Worm (Caenorhabditis elegans) whole organism, L1 larva: ENCODE results near the gene K07F5.12.

Experiments used
- C04F5.9 ChIP-seq: sonication (generic microtip); optimal IDR thresholded peaks from 2 replicates; lab custom pipeline; 2016; ENCODE audit warnings: missing genetic modification characterization, missing compliant biosample characterization
- C16A3.4 ChIP-seq: fragments of 150-350 bp; optimal IDR thresholded peaks from 2 replicates; lab custom pipeline; 2014; ENCODE audit warnings: missing biosample characterization, missing genetic modification characterization
- C34B4.2 ChIP-seq: sonication (generic microtip); optimal IDR thresholded peaks from 2 replicates; lab custom pipeline; 2017; ENCODE audit warnings: mild to moderate bottlenecking, missing genetic modification characterization, missing compliant biosample characterization
- F16B12.6 ChIP-seq: fragments of 150-350 bp; optimal IDR thresholded peaks from 2 replicates; lab custom pipeline; 2014; ENCODE audit warnings: missing biosample characterization, missing genetic modification characterization
- Y116A8C.19 ChIP-seq: sonication (generic microtip); optimal IDR thresholded peaks from 2 replicates; lab custom pipeline; 2016; ENCODE audit warnings: missing compliant biosample characterization, missing genetic modification characterization, borderline replicate concordance
- aha-1 ChIP-seq: fragments of 150-350 bp; optimal IDR thresholded peaks from 2 replicates; lab custom pipeline; 2014; ENCODE audit warnings: missing biosample characterization, missing genetic modification characterization
- ama-1 ChIP-seq: fragments of 150-350 bp; optimal IDR thresholded peaks from 2 replicates; lab custom pipeline; 2014
- blmp-1 ChIP-seq: fragments of 150-350 bp; optimal IDR thresholded peaks from 2 replicates; lab custom pipeline; 2014; ENCODE audit warnings: missing biosample characterization, missing genetic modification characterization
- ceh-63 ChIP-seq: fragments of 200-800 bp; sonication (Bioruptor generic); optimal IDR thresholded peaks from 2 replicates; lab custom pipeline; 2018; ENCODE audit warnings: mild to moderate bottlenecking, missing genetic modification characterization, missing compliant biosample characterization
- ceh-82 ChIP-seq, 3 experiments: fragments of 150-350 bp in 1 of 3; sonication (generic microtip) in 2 of 3; optimal IDR thresholded peaks; 2 replicates each; lab custom pipeline; 2014 to 2017; ENCODE audit warnings: missing biosample characterization in 3 of 3, missing genetic modification characterization in 3 of 3
- ceh-90 ChIP-seq: sonication (generic microtip); optimal IDR thresholded peaks from 2 replicates; lab custom pipeline; 2016; ENCODE audit warnings: missing genetic modification characterization, missing compliant biosample characterization
- ces-1 ChIP-seq: fragments of 150-350 bp; optimal IDR thresholded peaks from 2 replicates; lab custom pipeline; 2014; ENCODE audit warnings: missing biosample characterization, missing genetic modification reagents, missing genetic modification characterization
- dpl-1 ChIP-seq, 3 experiments: fragments of 150-350 bp in 2 of 3; sonication (generic microtip) in 1 of 3; optimal IDR thresholded peaks; 2 replicates each; lab custom pipeline; 2014 to 2017; ENCODE audit warnings: missing biosample characterization in 3 of 3, missing genetic modification characterization in 3 of 3, missing genetic modification reagents in 3 of 3
- dsc-1 ChIP-seq: sonication (generic microtip); optimal IDR thresholded peaks from 2 replicates; lab custom pipeline; 2016; ENCODE audit warnings: mild to moderate bottlenecking, missing genetic modification characterization, missing compliant biosample characterization
- efl-1 ChIP-seq, 4 experiments: fragments of 150-350 bp; optimal IDR thresholded peaks in 3 of 4; peaks in 1 of 4; 1 replicate in 1 of 4; 2 replicates in 3 of 4; lab custom pipeline; 2014; ENCODE audit warnings: missing biosample characterization in 2 of 4, missing genetic modification characterization in 2 of 4, missing genetic modification reagents in 2 of 4
- efl-3 ChIP-seq: fragments of 200-800 bp; sonication (Bioruptor generic); optimal IDR thresholded peaks from 2 replicates; lab custom pipeline; 2018; ENCODE audit warnings: mild to moderate bottlenecking, missing genetic modification characterization, missing compliant biosample characterization
- egl-27 ChIP-seq, 2 experiments: fragments of 150-350 bp in 1 of 2; sonication (generic microtip); optimal IDR thresholded peaks; 3 replicates each; lab custom pipeline; 2017 to 2018; ENCODE audit warnings: missing biosample characterization in 2 of 2, missing genetic modification characterization in 2 of 2, missing genetic modification reagents in 2 of 2
- elt-2 ChIP-seq: sonication (generic microtip); optimal IDR thresholded peaks from 2 replicates; lab custom pipeline; 2016; ENCODE audit warnings: missing genetic modification characterization, mild to moderate bottlenecking, inconsistent platforms, missing compliant biosample characterization, missing genetic modification reagents
- fkh-10 ChIP-seq: sonication (generic microtip); optimal IDR thresholded peaks from 2 replicates; lab custom pipeline; 2017; ENCODE audit warnings: missing biosample characterization, missing genetic modification reagents, missing genetic modification characterization
- fos-1 ChIP-seq: fragments of 150-350 bp; optimal IDR thresholded peaks from 2 replicates; lab custom pipeline; 2014; ENCODE audit warnings: missing biosample characterization, missing genetic modification characterization
- hlh-4 ChIP-seq: sonication (generic microtip); optimal IDR thresholded peaks from 2 replicates; lab custom pipeline; 2016; ENCODE audit warnings: mild to moderate bottlenecking, missing genetic modification characterization, missing compliant biosample characterization
- hpl-2 ChIP-seq: fragments of 150-350 bp; optimal IDR thresholded peaks from 2 replicates; lab custom pipeline; 2014; ENCODE audit warnings: missing biosample characterization, missing genetic modification reagents, missing genetic modification characterization
- irx-1 ChIP-seq: sonication (generic microtip); optimal IDR thresholded peaks from 2 replicates; lab custom pipeline; 2016; ENCODE audit warnings: missing genetic modification characterization, missing compliant biosample characterization
- isw-1 ChIP-seq: fragments of 200-800 bp; sonication (Bioruptor generic); IDR thresholded peaks from 2 replicates; pipeline ENCODE4 v1.3.6; 2022; ENCODE audit warnings: missing genetic modification characterization, missing compliant biosample characterization
- jun-1 ChIP-seq: fragments of 150-350 bp; optimal IDR thresholded peaks from 2 replicates; lab custom pipeline; 2014; ENCODE audit warnings: missing biosample characterization, missing genetic modification reagents, missing genetic modification characterization
- lin-13 ChIP-seq: fragments of 150-350 bp; optimal IDR thresholded peaks from 2 replicates; lab custom pipeline; 2014; ENCODE audit warnings: missing biosample characterization, missing genetic modification reagents, missing genetic modification characterization
- lin-35 ChIP-seq, 2 experiments: fragments of 150-350 bp; optimal IDR thresholded peaks; 2 replicates each; lab custom pipeline; 2014; ENCODE audit warnings: missing biosample characterization in 2 of 2, missing genetic modification characterization in 2 of 2, missing genetic modification reagents in 2 of 2
- lir-3 ChIP-seq: sonication (generic microtip); optimal IDR thresholded peaks from 2 replicates; lab custom pipeline; 2016; ENCODE audit warnings: mild to moderate bottlenecking, missing genetic modification characterization, moderate library complexity, missing compliant biosample characterization; ENCODE audit not compliant: poor library complexity
- mab-9 ChIP-seq: fragments of 200-800 bp; sonication (Bioruptor generic); IDR thresholded peaks from 2 replicates; pipeline ENCODE4 v1.3.6; 2022; ENCODE audit warnings: missing genetic modification reagents, missing genetic modification characterization, missing compliant biosample characterization
- mdl-1 ChIP-seq, 2 experiments: fragments of 150-350 bp; optimal IDR thresholded peaks; 2 replicates each; lab custom pipeline; 2014 to 2017; ENCODE audit warnings: missing biosample characterization in 2 of 2, missing genetic modification characterization in 2 of 2, inconsistent platforms in 1 of 2
- mep-1 ChIP-seq: fragments of 150-350 bp; optimal IDR thresholded peaks from 2 replicates; lab custom pipeline; 2014; ENCODE audit warnings: missing biosample characterization, missing genetic modification characterization
- nhr-11 ChIP-seq: fragments of 150-350 bp; optimal IDR thresholded peaks from 2 replicates; lab custom pipeline; 2014; ENCODE audit warnings: missing biosample characterization, missing genetic modification characterization
- nhr-12 ChIP-seq: sonication (generic microtip); optimal IDR thresholded peaks from 2 replicates; lab custom pipeline; 2017; ENCODE audit warnings: missing biosample characterization, missing genetic modification characterization
- nhr-19 ChIP-seq: fragments of 200-800 bp; sonication (Bioruptor generic); conservative IDR thresholded peaks from 2 replicates; pipeline ENCODE4 v1.3.6; 2022; ENCODE audit warnings: missing genetic modification characterization, missing compliant biosample characterization
- nhr-20 ChIP-seq: sonication (generic microtip); optimal IDR thresholded peaks from 2 replicates; lab custom pipeline; 2016; ENCODE audit warnings: mild to moderate bottlenecking, missing genetic modification characterization, missing compliant biosample characterization
- nhr-237 ChIP-seq: fragments of 150-350 bp; optimal IDR thresholded peaks from 2 replicates; lab custom pipeline; 2014; ENCODE audit warnings: missing biosample characterization, missing genetic modification characterization
- nhr-47 ChIP-seq: sonication (generic microtip); optimal IDR thresholded peaks from 2 replicates; lab custom pipeline; 2016; ENCODE audit warnings: mild to moderate bottlenecking, missing genetic modification characterization, moderate library complexity, missing compliant biosample characterization
- nhr-71 ChIP-seq: sonication (generic microtip); optimal IDR thresholded peaks from 2 replicates; lab custom pipeline; 2016; ENCODE audit warnings: mild to moderate bottlenecking, missing genetic modification characterization, moderate library complexity, missing compliant biosample characterization
- nhr-84 ChIP-seq: sonication (generic microtip); optimal IDR thresholded peaks from 2 replicates; lab custom pipeline; 2017; ENCODE audit warnings: missing biosample characterization, missing genetic modification characterization
- rnt-1 ChIP-seq: sonication (generic microtip); optimal IDR thresholded peaks from 2 replicates; lab custom pipeline; 2016; ENCODE audit warnings: mild to moderate bottlenecking, missing genetic modification characterization, moderate library complexity, missing compliant biosample characterization
- skn-1 ChIP-seq: fragments of 150-350 bp; optimal IDR thresholded peaks from 2 replicates; lab custom pipeline; 2014; ENCODE audit warnings: missing biosample characterization, missing genetic modification characterization
- snu-23 ChIP-seq: sonication (generic microtip); optimal IDR thresholded peaks from 2 replicates; lab custom pipeline; 2016; ENCODE audit warnings: missing genetic modification characterization, missing compliant biosample characterization
- sptf-1 ChIP-seq: fragments of 150-350 bp; optimal IDR thresholded peaks from 2 replicates; lab custom pipeline; 2014; ENCODE audit warnings: missing biosample characterization, missing genetic modification characterization
- sup-37 ChIP-seq: fragments of 200-800 bp; sonication (Bioruptor generic); optimal IDR thresholded peaks from 2 replicates; lab custom pipeline; 2018; ENCODE audit warnings: mild to moderate bottlenecking, missing genetic modification characterization, missing compliant biosample characterization
- swsn-7 ChIP-seq: sonication (generic microtip); optimal IDR thresholded peaks from 2 replicates; lab custom pipeline; 2016; ENCODE audit warnings: missing genetic modification characterization, missing compliant biosample characterization
- tbx-2 ChIP-seq: sonication (generic microtip); optimal IDR thresholded peaks from 2 replicates; lab custom pipeline; 2016; ENCODE audit warnings: missing genetic modification characterization, missing compliant biosample characterization
- unc-62 ChIP-seq: fragments of 150-350 bp; optimal IDR thresholded peaks from 2 replicates; lab custom pipeline; 2014; ENCODE audit warnings: missing biosample characterization, missing genetic modification reagents, missing genetic modification characterization
- unc-86 ChIP-seq: sonication (generic microtip); optimal IDR thresholded peaks from 2 replicates; lab custom pipeline; 2016; ENCODE audit warnings: missing genetic modification characterization, missing compliant biosample characterization
- unc-98 ChIP-seq: fragments of 200-800 bp; sonication (Bioruptor generic); IDR thresholded peaks from 2 replicates; pipeline ENCODE4 v1.3.6; 2022; ENCODE audit warnings: missing genetic modification characterization, missing compliant biosample characterization
- xbp-1 ChIP-seq: sonication (generic microtip); optimal IDR thresholded peaks from 2 replicates; lab custom pipeline; 2016; ENCODE audit warnings: missing genetic modification characterization, missing compliant biosample characterization
- zag-1 ChIP-seq: fragments of 150-350 bp; optimal IDR thresholded peaks from 2 replicates; lab custom pipeline; 2014; ENCODE audit warnings: missing biosample characterization, missing genetic modification characterization
- zip-4 ChIP-seq: fragments of 200-800 bp; sonication (Bioruptor generic); optimal IDR thresholded peaks from 2 replicates; lab custom pipeline; 2018; ENCODE audit warnings: mild to moderate bottlenecking, missing genetic modification characterization, moderate library complexity, missing compliant biosample characterization
- ztf-11 ChIP-seq, 2 experiments: sonication (generic microtip); optimal IDR thresholded peaks; 2 replicates each; lab custom pipeline; 2016 to 2017; ENCODE audit warnings: missing genetic modification characterization in 2 of 2, missing biosample characterization in 1 of 2, missing compliant biosample characterization in 1 of 2
- ztf-4 ChIP-seq: fragments of 150-350 bp; optimal IDR thresholded peaks from 2 replicates; lab custom pipeline; 2014; ENCODE audit warnings: missing biosample characterization, missing genetic modification characterization

Gene K07F5.12

DNA sequence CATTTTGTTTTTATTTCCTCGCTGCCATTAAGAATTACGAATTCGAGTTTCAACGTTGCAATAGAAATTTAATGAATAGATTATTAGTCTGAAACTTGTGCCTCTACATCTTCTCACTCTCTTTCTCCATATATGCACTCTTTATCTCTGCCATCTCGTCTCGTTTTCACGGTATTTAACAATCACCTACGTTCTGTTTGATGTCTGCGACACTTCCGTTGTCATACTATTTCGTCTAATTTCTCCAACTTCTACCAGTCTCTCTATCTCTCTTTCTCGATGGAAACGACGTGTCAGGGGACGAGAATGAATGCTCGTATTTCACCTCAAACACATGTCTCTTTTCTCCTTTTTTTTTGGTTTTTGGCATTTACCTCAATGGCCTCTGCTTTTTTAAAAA, 18.0 kb downstream of the K07F5.12 start:
- TF ChIP-seq nhr-47: peak; percentile 38
- TF ChIP-seq mep-1: peak; percentile 63
- TF ChIP-seq jun-1 (tag; lab: Kevin White, UChicago): no peak
- peak; percentile 19 for TF ChIP-seq ztf-4 (tag; lab: Kevin White, UChicago)
- TF ChIP-seq nhr-12: no peak
- TF ChIP-seq nhr-237: no peak
- TF ChIP-seq ces-1 (GFP tag; lab: Kevin White, UChicago): no peak
- no peak for TF ChIP-seq skn-1 (tag; lab: Kevin White, UChicago)
- no peak for TF ChIP-seq unc-98
- TF ChIP-seq irx-1 (tag; lab: Kevin White, UChicago): no peak
- peak; percentile 63 to 75 for TF ChIP-seq efl-1 (optimal IDR thresholded peaks at IDR 0.05; lab: Kevin White, UChicago)
- no peak for TF ChIP-seq efl-1 (GFP tag; optimal IDR thresholded peaks at IDR 0.05 in 1 of 2; lab: Kevin White, UChicago)
- no peak for TF ChIP-seq C16A3.4 (tag; lab: Kevin White, UChicago)
- peak; percentile 41 for TF ChIP-seq blmp-1 (tag; lab: Kevin White, UChicago)
- TF ChIP-seq ceh-90 (tag; lab: Kevin White, UChicago): no peak
- peak; percentile 27 for TF ChIP-seq nhr-19 (GFP tag; lab: Robert Waterston, UW)
- TF ChIP-seq egl-27 (tag; optimal IDR thresholded peaks at IDR 0.05; lab: Kevin White, UChicago): no peak
- no peak for TF ChIP-seq C34B4.2 (tag; lab: Kevin White, UChicago)
- peak in 2 of 3 experiments; percentile 26 to 40 for TF ChIP-seq ceh-82 (tag; optimal IDR thresholded peaks at IDR 0.05; lab: Kevin White, UChicago)
- no peak for TF ChIP-seq isw-1
- no peak for TF ChIP-seq F16B12.6
- no peak for TF ChIP-seq fos-1
- TF ChIP-seq nhr-11: no peak
- peak in 1 of 2 experiments; percentile 54 for TF ChIP-seq mdl-1 (tag; optimal IDR thresholded peaks at IDR 0.05; lab: Kevin White, UChicago)
- TF ChIP-seq C04F5.9 (tag; lab: Kevin White, UChicago): no peak
- no peak for TF ChIP-seq sup-37 (GFP tag; lab: Kevin White, UChicago)
- TF ChIP-seq nhr-84 (tag; lab: Kevin White, UChicago): no peak
- TF ChIP-seq dsc-1: peak; percentile 7
- no peak for TF ChIP-seq hpl-2 (GFP tag; lab: Kevin White, UChicago)
- TF ChIP-seq lir-3 (tag; lab: Kevin White, UChicago): peak; percentile 24
- TF ChIP-seq nhr-71 (tag; lab: Kevin White, UChicago): peak; percentile 70
- no peak for TF ChIP-seq hlh-4 (tag; lab: Kevin White, UChicago)
- TF ChIP-seq zag-1 (tag; lab: Kevin White, UChicago): no peak
- no peak for TF ChIP-seq ama-1 (lab: Kevin White, UChicago)
- TF ChIP-seq ceh-63 (GFP tag; lab: Kevin White, UChicago): no peak
- TF ChIP-seq unc-62 (GFP tag; lab: Kevin White, UChicago): no peak
- peak; percentile 46 for TF ChIP-seq elt-2 (tag; lab: Kevin White, UChicago)
- no peak for TF ChIP-seq aha-1 (tag; lab: Kevin White, UChicago)
- TF ChIP-seq snu-23 (GFP tag; lab: Kevin White, UChicago): peak; percentile 73
- no peak for TF ChIP-seq zip-4 (GFP tag; lab: Kevin White, UChicago)
- no peak for TF ChIP-seq Y116A8C.19 (tag; lab: Kevin White, UChicago)
- peak; percentile 78 for TF ChIP-seq nhr-20
- peak; percentile 39 for TF ChIP-seq swsn-7 (tag; lab: Kevin White, UChicago)
- TF ChIP-seq lin-13 (GFP tag; lab: Kevin White, UChicago): no peak
- TF ChIP-seq lin-35 (GFP tag; optimal IDR thresholded peaks at IDR 0.05; lab: Kevin White, UChicago): peak; percentile 43 to 60
- no peak for TF ChIP-seq sptf-1 (tag; lab: Kevin White, UChicago)
- peak; percentile 32 for TF ChIP-seq xbp-1 (tag; lab: Kevin White, UChicago)
- peak; percentile 39 for TF ChIP-seq tbx-2 (tag; lab: Kevin White, UChicago)
- TF ChIP-seq fkh-10 (GFP tag; lab: Kevin White, UChicago): no peak
- TF ChIP-seq unc-86: peak; percentile 62
- peak in 2 of 3 experiments; percentile 10 to 38 for TF ChIP-seq dpl-1 (GFP tag; optimal IDR thresholded peaks at IDR 0.05; lab: Kevin White, UChicago)
- TF ChIP-seq rnt-1 (tag; lab: Kevin White, UChicago): peak; percentile 49
- no peak for TF ChIP-seq ztf-11 (tag; optimal IDR thresholded peaks at IDR 0.05; lab: Kevin White, UChicago)
- TF ChIP-seq efl-3: no peak
- TF ChIP-seq mab-9 (GFP tag; lab: Robert Waterston, UW): no peak
